Worm (Caenorhabditis elegans): ENCODE data around the gene bkip-1.

ce11 chrII:14136302-14136701 is 35.2 kb downstream of the bkip-1 start:
- TF ChIP-seq him-1 (tag; optimal IDR thresholded peaks at IDR 0.05), result no peak
- no peak for TF ChIP-seq W03F9.2 (tag; optimal IDR thresholded peaks at IDR 0.05)
- TF ChIP-seq dao-5 (tag; optimal IDR thresholded peaks at IDR 0.05), result no peak
